Worm (Caenorhabditis elegans): ENCODE results near the gene F09C8.2.

The F09C8.2 gene

DNA sequence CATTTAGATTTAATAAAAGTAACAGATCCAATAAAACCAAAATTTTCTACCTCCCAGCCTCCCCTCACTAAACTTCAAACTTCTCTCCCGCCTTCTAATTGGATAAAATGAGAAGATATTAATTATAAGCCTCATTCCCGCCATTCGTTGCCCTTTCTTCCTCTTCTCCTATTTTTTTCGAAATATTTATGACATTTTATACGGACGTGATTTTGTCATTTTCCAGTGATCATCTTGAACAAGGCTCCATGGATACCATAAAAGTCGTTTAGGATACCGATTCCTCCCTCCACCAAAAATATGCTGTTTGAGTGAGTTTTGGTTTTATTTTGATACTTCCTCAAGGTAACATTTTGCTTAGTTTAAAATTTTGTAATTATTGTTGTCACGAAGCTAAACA lies 43.4 kb downstream of the F09C8.2 start, which contains the start of gene ZK1073.2:
TSS of gene ZK1073.2 (plus strand) at position 301 of the 400 bp plus-strand sequence.
- no peak for TF ChIP-seq tlf-1 (GFP tag; optimal IDR thresholded peaks at IDR 0.05)

DNA sequence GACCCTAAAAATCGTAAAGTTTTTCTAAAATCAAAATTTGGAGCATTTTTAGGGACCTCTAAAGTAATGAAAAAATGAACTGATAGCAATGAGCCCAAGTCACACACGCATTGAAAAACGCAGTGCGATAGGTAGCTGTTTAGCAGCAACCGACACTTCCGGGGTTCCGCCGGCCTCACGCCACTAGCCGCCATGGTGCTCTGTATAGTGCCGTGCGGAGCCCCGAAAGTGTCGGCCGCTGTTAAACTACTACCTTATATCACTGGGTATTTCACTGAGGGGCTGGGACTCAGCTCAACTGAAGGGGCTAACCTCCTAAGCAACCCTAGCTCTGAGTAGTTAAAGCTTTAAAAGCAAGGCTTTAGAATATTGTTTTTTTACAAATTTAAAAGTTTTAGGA lies 47.6 kb downstream of the F09C8.2 start:
- TF ChIP-seq zfh-2 (GFP tag; conservative IDR thresholded peaks at IDR 0.05) (0 out of 2 replicates have a peak, but pooled peaks have one; percentile 30), let-607 (tag; optimal IDR thresholded peaks at IDR 0.05) (no peak), lir-1 (GFP tag; conservative IDR thresholded peaks at IDR 0.05) (no peak), snpc-4 (GFP tag; optimal IDR thresholded peaks at IDR 0.05) (no peak), snpc-4 (tag; optimal IDR thresholded peaks at IDR 0.05) (peak in 3 of 4 experiments; percentile 47 to 84 (median 65)), ztf-28 (GFP tag; IDR thresholded peaks at IDR 0.05) (0 out of 2 replicates have a peak, but pooled peaks have one; percentile 45), snpc-1.1 (tag; optimal IDR thresholded peaks at IDR 0.05; ENCODE audit: insufficient read depth) (no peak), ztf-6 (GFP tag; IDR thresholded peaks at IDR 0.05) (no peak)

DNA sequence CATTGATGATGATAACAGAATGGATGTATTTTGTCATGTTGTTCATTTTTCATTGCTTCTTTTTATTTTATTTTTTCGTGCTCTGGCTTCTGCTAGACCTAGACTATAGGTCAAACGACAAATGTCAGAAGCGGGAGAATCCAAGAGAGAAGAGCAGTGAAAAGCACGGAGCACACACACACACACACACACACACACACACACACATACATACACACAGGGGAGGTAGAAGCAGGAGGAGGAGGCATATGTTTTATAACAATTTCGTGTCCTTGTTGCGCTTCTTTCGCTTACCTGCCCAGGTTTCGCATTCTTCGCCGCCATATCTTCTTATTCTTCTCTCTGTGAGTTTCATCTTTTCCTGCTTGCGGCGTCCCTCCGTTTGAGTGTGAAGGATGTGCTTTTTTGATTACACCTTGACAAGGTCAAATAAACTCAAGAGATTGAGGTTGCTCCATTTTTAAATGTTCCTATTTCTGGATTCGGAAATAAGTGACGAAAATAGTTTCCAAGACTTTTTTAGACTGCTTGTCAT lies 48.7 kb downstream of the F09C8.2 start:
- TF ChIP-seq hrde-1 (tag; optimal IDR thresholded peaks at IDR 0.05; ENCODE audit: borderline replicate concordance), result no peak
- TF ChIP-seq madf-3 (GFP tag; IDR thresholded peaks at IDR 0.05), result no peak
- no peak for TF ChIP-seq xnd-1 (tag; optimal IDR thresholded peaks at IDR 0.05)
- TF ChIP-seq atf-7 (tag; optimal IDR thresholded peaks at IDR 0.05), result no peak
- no peak for TF ChIP-seq F37B4.10 (GFP tag; IDR thresholded peaks at IDR 0.05)
- no peak for TF ChIP-seq F52B5.7 (tag; optimal IDR thresholded peaks at IDR 0.05)
- no peak for TF ChIP-seq T07F8.4 (tag; optimal IDR thresholded peaks at IDR 0.05)

DNA sequence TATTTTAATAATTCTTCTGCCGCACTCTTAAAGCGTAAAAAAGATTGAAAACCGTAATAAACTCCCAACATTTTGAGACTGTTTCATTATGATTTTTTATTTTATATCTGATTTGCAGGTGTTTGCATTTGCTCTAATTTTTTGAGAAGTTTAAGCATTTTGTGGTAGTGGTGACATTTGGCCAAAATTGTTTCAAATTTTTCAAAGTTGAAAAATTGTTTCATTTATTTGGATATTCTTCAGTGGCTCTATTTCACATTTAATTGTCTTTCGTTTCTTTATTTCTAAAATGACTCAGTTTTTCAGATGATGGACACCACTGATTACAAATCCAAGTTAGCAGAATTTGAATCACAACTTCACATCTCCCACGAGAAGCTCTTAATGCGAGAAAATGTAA lies 52.5 kb downstream of the F09C8.2 start, which contains the start of gene C30F2.5:
TSS of gene C30F2.5 (plus strand) at position 301 of the 400 bp plus-strand sequence.
- TF ChIP-seq K11D2.4 (GFP tag; IDR thresholded peaks at IDR 0.05), result no peak
- no peak for TF ChIP-seq ccch-3 (GFP tag; optimal IDR thresholded peaks at IDR 0.05)
- no peak for TF ChIP-seq cebp-2 (GFP tag; IDR thresholded peaks at IDR 0.05)
- TF ChIP-seq attf-6 (GFP tag; IDR thresholded peaks at IDR 0.05), result no peak
- no peak for TF ChIP-seq ztf-25 (GFP tag; IDR thresholded peaks at IDR 0.05)
- TF ChIP-seq T26A5.8 (tag; optimal IDR thresholded peaks at IDR 0.05), result no peak
- no peak for TF ChIP-seq atf-7 (tag; optimal IDR thresholded peaks at IDR 0.05)
- no peak for TF ChIP-seq F49E8.2 (tag; optimal IDR thresholded peaks at IDR 0.05; ENCODE audit: insufficient read depth)
- TF ChIP-seq rcor-1 (GFP tag; IDR thresholded peaks at IDR 0.05), result no peak
- no peak for TF ChIP-seq attf-3 (GFP tag; conservative IDR thresholded peaks at IDR 0.05)
- no peak for TF ChIP-seq lin-54 (GFP tag; optimal IDR thresholded peaks at IDR 0.05)
- TF ChIP-seq athp-1 (tag; optimal IDR thresholded peaks at IDR 0.05), result no peak
- no peak for TF ChIP-seq dpff-1 (tag; optimal IDR thresholded peaks at IDR 0.05)
- no peak for TF ChIP-seq F57A8.1 (GFP tag; optimal IDR thresholded peaks at IDR 0.05)
- no peak for TF ChIP-seq egrh-3 (GFP tag; IDR thresholded peaks at IDR 0.05)
- no peak for TF ChIP-seq him-1 (tag; optimal IDR thresholded peaks at IDR 0.05)
- no peak for TF ChIP-seq ets-4 (GFP tag; optimal IDR thresholded peaks at IDR 0.05)
- TF ChIP-seq C06A6.2 (GFP tag; conservative IDR thresholded peaks at IDR 0.05), result no peak
- TF ChIP-seq sdz-38 (tag; optimal IDR thresholded peaks at IDR 0.05), result no peak
- TF ChIP-seq mel-28 (tag; optimal IDR thresholded peaks at IDR 0.05; ENCODE audit: borderline replicate concordance), result no peak

Data from whole organism, young adult.